Worm (Caenorhabditis elegans): ENCODE measurements around the gene C43G2.3.

DNA sequence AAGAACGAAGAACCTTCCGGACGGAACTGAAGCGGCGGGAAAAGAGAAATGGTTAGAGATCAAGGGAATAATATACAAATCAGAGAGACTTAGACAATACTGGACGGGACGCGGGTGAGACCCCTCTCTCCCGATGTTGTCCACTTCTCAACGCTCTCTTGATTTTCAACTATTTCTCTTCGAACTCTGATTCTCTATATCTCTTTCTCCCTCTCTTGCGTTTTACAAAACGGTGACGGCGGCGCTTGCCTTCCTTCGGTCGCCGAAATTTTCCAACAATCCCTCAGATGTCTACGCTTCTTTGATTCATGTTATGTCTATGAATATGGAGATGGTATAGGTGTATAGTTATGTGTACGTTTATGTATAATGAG lies 1.3 kb upstream of the C43G2.3 start:
- TF ChIP-seq nfya-1 (tag; optimal IDR thresholded peaks at IDR 0.05; ENCODE audit: insufficient read depth) (peak; percentile 59), fkh-10 (GFP tag; optimal IDR thresholded peaks at IDR 0.05) (no peak), R02D3.7 (tag; optimal IDR thresholded peaks at IDR 0.05) (peak; percentile 12), ama-1 (optimal IDR thresholded peaks at IDR 0.05) (no peak), elt-1 (tag; optimal IDR thresholded peaks at IDR 0.05) (no peak), unc-62 (GFP tag; optimal IDR thresholded peaks at IDR 0.05) (no peak), fos-1 (tag; optimal IDR thresholded peaks at IDR 0.05) (no peak), sea-2 (GFP tag; optimal IDR thresholded peaks at IDR 0.05) (no peak), zag-1 (tag; optimal IDR thresholded peaks at IDR 0.05) (no peak), elt-2 (tag; optimal IDR thresholded peaks at IDR 0.05) (peak; percentile 53), lsy-12 (tag; optimal IDR thresholded peaks at IDR 0.05) (peak; percentile 11), pha-4 (tag; optimal IDR thresholded peaks at IDR 0.05) (peak; percentile 80), ZK546.5 (tag; optimal IDR thresholded peaks at IDR 0.05) (no peak)

All from whole organism, L3 larva.